Fruit fly (Drosophila melanogaster) S2 (cell line): ENCODE data around the gene Pyroxd1.

ENCODE experiments used
- CG8478 ChIP-seq: fragments of >200 bp; optimal IDR thresholded peaks from 2 replicates; lab custom pipeline; 2018
- CTCF ChIP-seq, 2 experiments: fragments of >200 bp; optimal IDR thresholded peaks; 2 replicates each; lab custom pipeline; 2018

- no peak for TF ChIP-seq CG8478 (lab: Kevin White, UChicago)
- no peak for TF ChIP-seq CTCF (optimal IDR thresholded peaks at IDR 0.05; lab: Kevin White, UChicago)
Measured at dm6 chr2L:20117752-20118151, 26.5 kb downstream of the Pyroxd1 start.
